Fruit fly (Drosophila melanogaster) whole organism, prepupa: ENCODE data around the gene prt.

ENCODE experiments used
- Blimp-1 ChIP-seq: fragments of 200-800 bp; sonication (Bioruptor generic); optimal IDR thresholded peaks from 3 replicates; lab custom pipeline; 2017; ENCODE audit warnings: missing biosample characterization, missing genetic modification characterization, mild to moderate bottlenecking, moderate library complexity, missing genetic modification reagents
- CG10631 ChIP-seq: fragments of 200-800 bp; sonication (Bioruptor generic); optimal IDR thresholded peaks from 2 replicates; lab custom pipeline; 2016; ENCODE audit warnings: missing biosample characterization, missing genetic modification characterization
- CG10669 ChIP-seq: fragments of 200-800 bp; sonication (Bioruptor generic); optimal IDR thresholded peaks from 3 replicates; lab custom pipeline; 2018; ENCODE audit warnings: missing biosample characterization, mild to moderate bottlenecking, missing genetic modification characterization, moderate library complexity
- CG11294 ChIP-seq: fragments of 200-800 bp; sonication (Bioruptor generic); IDR thresholded peaks from 2 replicates; pipeline ENCODE4 v1.3.6; 2022; ENCODE audit warnings: missing biosample characterization, missing genetic modification characterization
- CG11762 ChIP-seq: fragments of 200-800 bp; sonication (Bioruptor generic); optimal IDR thresholded peaks from 3 replicates; lab custom pipeline; 2016; ENCODE audit warnings: missing biosample characterization, missing genetic modification characterization; ENCODE audit not compliant: insufficient read depth
- CG1621 ChIP-seq: fragments of 200-800 bp; sonication (Bioruptor generic); optimal IDR thresholded peaks from 3 replicates; lab custom pipeline; 2018; ENCODE audit warnings: missing biosample characterization, mild to moderate bottlenecking, missing genetic modification characterization
- CG3032 ChIP-seq: fragments of 200-800 bp; optimal IDR thresholded peaks from 2 replicates; lab custom pipeline; 2019; ENCODE audit warnings: missing biosample characterization, mild to moderate bottlenecking, missing genetic modification characterization, moderate library complexity
- CG31627 ChIP-seq: fragments of 200-800 bp; sonication (Bioruptor generic); optimal IDR thresholded peaks from 3 replicates; lab custom pipeline; 2016; ENCODE audit warnings: missing biosample characterization, missing genetic modification characterization
- CG32006 ChIP-seq: fragments of 200-800 bp; sonication (Bioruptor generic); optimal IDR thresholded peaks from 3 replicates; lab custom pipeline; 2017; ENCODE audit warnings: missing biosample characterization, mild to moderate bottlenecking, missing genetic modification characterization
- CG4318 ChIP-seq: fragments of 200-800 bp; sonication (Bioruptor generic); optimal IDR thresholded peaks from 3 replicates; lab custom pipeline; 2017; ENCODE audit warnings: missing biosample characterization, mild to moderate bottlenecking, missing genetic modification characterization
- CG6276 ChIP-seq: fragments of 200-800 bp; sonication (Bioruptor generic); optimal IDR thresholded peaks from 2 replicates; lab custom pipeline; 2017; ENCODE audit warnings: missing biosample characterization, mild to moderate bottlenecking, missing genetic modification characterization
- CG6808 ChIP-seq: fragments of 200-800 bp; sonication (Bioruptor generic); optimal IDR thresholded peaks from 3 replicates; lab custom pipeline; 2017; ENCODE audit warnings: missing biosample characterization, missing genetic modification characterization, mild to moderate bottlenecking, moderate library complexity, missing genetic modification reagents
- CG6854 ChIP-seq: fragments of 200-800 bp; sonication (Bioruptor generic); optimal IDR thresholded peaks from 2 replicates; lab custom pipeline; 2017; ENCODE audit warnings: missing biosample characterization, mild to moderate bottlenecking, missing genetic modification characterization
- CG7368 ChIP-seq: fragments of 200-800 bp; sonication (Bioruptor generic); optimal IDR thresholded peaks from 3 replicates; lab custom pipeline; 2016; ENCODE audit warnings: missing biosample characterization, missing genetic modification characterization
- CG8119 ChIP-seq: fragments of 200-800 bp; sonication (Bioruptor generic); IDR thresholded peaks from 3 replicates; pipeline ENCODE4 v1.3.6; 2022; ENCODE audit warnings: missing biosample characterization, missing genetic modification characterization
- CG8319 ChIP-seq: fragments of 200-800 bp; sonication (Bioruptor generic); optimal IDR thresholded peaks from 3 replicates; lab custom pipeline; 2016; ENCODE audit warnings: missing biosample characterization, missing genetic modification characterization
- CG8632 ChIP-seq: fragments of 200-800 bp; sonication (Bioruptor generic); optimal IDR thresholded peaks from 3 replicates; lab custom pipeline; 2016; ENCODE audit warnings: missing biosample characterization, missing genetic modification characterization
- CG9139 ChIP-seq: fragments of 200-800 bp; sonication (Bioruptor generic); optimal IDR thresholded peaks from 3 replicates; lab custom pipeline; 2017; ENCODE audit warnings: missing biosample characterization, mild to moderate bottlenecking, missing genetic modification characterization
- Eip75B ChIP-seq: fragments of 200-800 bp; sonication (Bioruptor generic); optimal IDR thresholded peaks from 3 replicates; lab custom pipeline; 2016; ENCODE audit warnings: missing biosample characterization, missing genetic modification characterization
- Eip78C ChIP-seq: fragments of 200-800 bp; sonication (Bioruptor generic); peaks from one replicate; lab custom pipeline; 2016; ENCODE audit warnings: missing biosample characterization, missing genetic modification characterization
- Eip93F ChIP-seq: fragments of 200-800 bp; sonication (Bioruptor generic); optimal IDR thresholded peaks from 2 replicates; lab custom pipeline; 2016; ENCODE audit warnings: missing biosample characterization, mild to moderate bottlenecking, missing genetic modification characterization
- Ets21C ChIP-seq: fragments of 200-800 bp; sonication (Bioruptor generic); optimal IDR thresholded peaks from 3 replicates; lab custom pipeline; 2016; ENCODE audit warnings: missing biosample characterization, missing genetic modification characterization
- Ets96B ChIP-seq: fragments of 200-800 bp; optimal IDR thresholded peaks from 2 replicates; lab custom pipeline; 2019; ENCODE audit warnings: missing biosample characterization, mild to moderate bottlenecking, missing genetic modification characterization, moderate library complexity
- Hr38 ChIP-seq: sonication (Bioruptor generic); optimal IDR thresholded peaks from 2 replicates; lab custom pipeline; 2016; ENCODE audit warnings: missing biosample characterization, missing genetic modification characterization
- Hr4 ChIP-seq: fragments of 200-800 bp; sonication (Bioruptor generic); optimal IDR thresholded peaks from 3 replicates; lab custom pipeline; 2016; ENCODE audit warnings: missing biosample characterization, missing genetic modification characterization
- Lpt ChIP-seq: fragments of 200-800 bp; sonication (Bioruptor generic); optimal IDR thresholded peaks from 3 replicates; lab custom pipeline; 2016; ENCODE audit warnings: missing biosample characterization, missing genetic modification characterization
- Met ChIP-seq: fragments of 200-800 bp; sonication (Bioruptor generic); optimal IDR thresholded peaks from 3 replicates; lab custom pipeline; 2016; ENCODE audit warnings: missing biosample characterization, missing genetic modification characterization
- OdsH ChIP-seq: fragments of 200-800 bp; sonication (Bioruptor generic); optimal IDR thresholded peaks from 3 replicates; lab custom pipeline; 2016; ENCODE audit warnings: missing biosample characterization, missing genetic modification characterization
- Smox ChIP-seq: fragments of 200-800 bp; sonication (Bioruptor generic); optimal IDR thresholded peaks from 3 replicates; lab custom pipeline; 2016; ENCODE audit warnings: missing biosample characterization, missing genetic modification characterization
- Sox102F ChIP-seq: fragments of 200-800 bp; sonication (Bioruptor generic); optimal IDR thresholded peaks from 2 replicates; lab custom pipeline; 2016; ENCODE audit warnings: missing biosample characterization, mild to moderate bottlenecking, missing genetic modification characterization
- Sox14 ChIP-seq: fragments of 200-800 bp; sonication (Bioruptor generic); optimal IDR thresholded peaks from 3 replicates; lab custom pipeline; 2016; ENCODE audit warnings: missing biosample characterization, missing genetic modification characterization
- Sox15 ChIP-seq: fragments of 200-800 bp; sonication (Bioruptor generic); optimal IDR thresholded peaks from 3 replicates; lab custom pipeline; 2016; ENCODE audit warnings: missing biosample characterization, missing genetic modification characterization
- acj6 ChIP-seq: fragments of 200-800 bp; sonication (Bioruptor generic); optimal IDR thresholded peaks from 3 replicates; lab custom pipeline; 2016; ENCODE audit warnings: missing biosample characterization, missing genetic modification characterization
- cyc ChIP-seq: fragments of 200-800 bp; sonication (Bioruptor generic); optimal IDR thresholded peaks from 3 replicates; lab custom pipeline; 2016; ENCODE audit warnings: missing biosample characterization, missing genetic modification characterization
- dsx ChIP-seq: fragments of 200-800 bp; optimal IDR thresholded peaks from 3 replicates; lab custom pipeline; 2019; ENCODE audit warnings: missing biosample characterization, mild to moderate bottlenecking, missing genetic modification characterization, moderate library complexity; ENCODE audit not compliant: poor library complexity, severe bottlenecking
- eg ChIP-seq: fragments of 200-800 bp; sonication (Bioruptor generic); IDR thresholded peaks from 3 replicates; pipeline ENCODE4 v1.3.6; 2022; ENCODE audit warnings: missing biosample characterization, missing genetic modification characterization
- esn ChIP-seq: fragments of 200-800 bp; sonication (Bioruptor generic); optimal IDR thresholded peaks from 2 replicates; lab custom pipeline; 2016; ENCODE audit warnings: missing biosample characterization, mild to moderate bottlenecking, missing genetic modification characterization, moderate library complexity
- fd59A ChIP-seq: fragments of 200-800 bp; sonication (Bioruptor generic); optimal IDR thresholded peaks from 2 replicates; lab custom pipeline; 2017; ENCODE audit warnings: missing biosample characterization, mild to moderate bottlenecking, missing genetic modification characterization, missing genetic modification reagents
- fd85E ChIP-seq: fragments of 200-800 bp; sonication (Bioruptor generic); optimal IDR thresholded peaks from 3 replicates; lab custom pipeline; 2016; ENCODE audit warnings: missing biosample characterization, missing genetic modification characterization
- lz ChIP-seq: fragments of 200-800 bp; sonication (Bioruptor generic); optimal IDR thresholded peaks from 3 replicates; lab custom pipeline; 2016; ENCODE audit warnings: missing biosample characterization, missing genetic modification characterization
- pdm3 ChIP-seq: fragments of 200-800 bp; sonication (Bioruptor generic); optimal IDR thresholded peaks from 3 replicates; lab custom pipeline; 2016; ENCODE audit warnings: missing biosample characterization, missing genetic modification characterization
- spab ChIP-seq: fragments of 200-800 bp; sonication (Bioruptor generic); optimal IDR thresholded peaks from 2 replicates; lab custom pipeline; 2017; ENCODE audit warnings: missing biosample characterization, mild to moderate bottlenecking, missing genetic modification characterization, missing genetic modification reagents
- svp ChIP-seq: fragments of 200-800 bp; sonication (Bioruptor generic); peaks from one replicate; lab custom pipeline; 2016; ENCODE audit warnings: missing biosample characterization, missing genetic modification characterization

prt gene

dm6 chr3R:23657357-23658318 is 41.2 kb downstream of the prt start (continued):
- peak; percentile 57 for TF ChIP-seq Eip78C (GFP tag; lab: Kevin White, UChicago)
- TF ChIP-seq CG32006 (GFP tag; lab: Kevin White, UChicago) = no peak
- TF ChIP-seq dsx (GFP tag; lab: Kevin White, UChicago) = no peak
- TF ChIP-seq Lpt (GFP tag; lab: Kevin White, UChicago) = no peak
- no peak for TF ChIP-seq Hr4 (GFP tag; lab: Kevin White, UChicago)
- TF ChIP-seq Sox14 (GFP tag; lab: Kevin White, UChicago) = no peak
- TF ChIP-seq esn = peak; percentile 26
- no peak for TF ChIP-seq CG3032
- TF ChIP-seq spab (GFP tag; lab: Kevin White, UChicago) = peak; percentile 33
- TF ChIP-seq Hr38 (GFP tag; lab: Kevin White, UChicago) = no peak
- peak; percentile 20 for TF ChIP-seq CG10669 (GFP tag; lab: Kevin White, UChicago)
- no peak for TF ChIP-seq pdm3 (GFP tag; lab: Kevin White, UChicago)
- no peak for TF ChIP-seq CG8319 (GFP tag; lab: Kevin White, UChicago)
- TF ChIP-seq Ets21C = no peak
- TF ChIP-seq eg (GFP tag; lab: Robert Waterston, UW) = 0 out of 3 replicates have a peak, but pooled peaks have one; percentile 13
- TF ChIP-seq fd59A (GFP tag; lab: Kevin White, UChicago) = peak; percentile 23
- TF ChIP-seq fd85E = no peak
- peak; percentile 6 for TF ChIP-seq Blimp-1 (GFP tag; lab: Kevin White, UChicago)
- no peak for TF ChIP-seq Eip93F (GFP tag; lab: Kevin White, UChicago)
- TF ChIP-seq CG1621 (tag; lab: Kevin White, UChicago) = peak; percentile 10
- TF ChIP-seq CG6854 (GFP tag; lab: Kevin White, UChicago) = no peak
- TF ChIP-seq CG8632 (GFP tag; lab: Kevin White, UChicago) = peak; percentile 54
- no peak for TF ChIP-seq Eip75B
- TF ChIP-seq CG6276 (GFP tag; lab: Kevin White, UChicago) = peak; percentile 19
- no peak for TF ChIP-seq lz
- no peak for TF ChIP-seq Sox15 (GFP tag; lab: Kevin White, UChicago)
- peak; percentile 4 for TF ChIP-seq acj6
- no peak for TF ChIP-seq CG8119 (GFP tag; lab: Robert Waterston, UW)
- peak; percentile 12 for TF ChIP-seq OdsH (GFP tag; lab: Kevin White, UChicago)
- TF ChIP-seq CG4318 (GFP tag; lab: Kevin White, UChicago) = no peak
- TF ChIP-seq CG6808 (GFP tag; lab: Kevin White, UChicago) = peak; percentile 35
- TF ChIP-seq CG11762 (GFP tag; lab: Kevin White, UChicago) = no peak
- TF ChIP-seq cyc = no peak
- TF ChIP-seq CG7368 (GFP tag; lab: Kevin White, UChicago) = peak; percentile 33
- TF ChIP-seq Smox = no peak
- peak; percentile 22 for TF ChIP-seq Ets96B (tag; lab: Kevin White, UChicago)
- peak; percentile 94 for TF ChIP-seq svp
- TF ChIP-seq CG31627 = no peak
- no peak for TF ChIP-seq Met
- TF ChIP-seq CG10631 = no peak
- TF ChIP-seq CG11294 (GFP tag; lab: Robert Waterston, UW) = no peak
- TF ChIP-seq CG9139 (GFP tag; lab: Kevin White, UChicago) = no peak
- no peak for TF ChIP-seq Sox102F (GFP tag; lab: Kevin White, UChicago)
- TF ChIP-seq, all 60 proteins: peak for 26
